Worm (Caenorhabditis elegans): ENCODE measurements around the gene F16B4.6.

DNA sequence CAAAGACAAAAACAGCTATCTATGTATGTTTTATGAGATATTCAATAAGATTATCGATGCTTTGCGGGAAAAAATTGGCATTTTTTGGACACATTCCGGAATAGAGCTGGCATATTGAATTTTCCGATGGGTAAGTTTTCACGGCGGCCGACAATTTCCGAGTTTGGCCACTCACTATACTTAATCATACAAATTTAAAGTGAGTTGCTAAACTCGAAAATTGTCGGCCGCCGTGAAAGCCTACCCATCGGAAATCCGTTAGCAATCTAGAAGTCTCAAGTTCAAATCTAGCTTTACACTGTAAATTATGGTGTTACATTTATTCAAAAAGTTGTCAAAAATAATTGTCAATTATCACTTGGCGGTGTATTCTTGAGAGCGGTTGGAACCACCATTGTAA lies 36.3 kb upstream of the F16B4.6 start:
- TF ChIP-seq snpc-4 (tag; optimal IDR thresholded peaks at IDR 0.05) (no peak), nhr-28 (tag; optimal IDR thresholded peaks at IDR 0.05) (no peak), lin-15B (tag; optimal IDR thresholded peaks at IDR 0.05) (no peak), lin-14 (GFP tag; optimal IDR thresholded peaks at IDR 0.05) (no peak), zag-1 (tag; optimal IDR thresholded peaks at IDR 0.05) (no peak), lin-39 (tag; optimal IDR thresholded peaks at IDR 0.05) (no peak), ztf-11 (tag; optimal IDR thresholded peaks at IDR 0.05) (no peak), lsy-2 (tag; optimal IDR thresholded peaks at IDR 0.05) (no peak)

Data from whole organism, L1 larva.